Worm (Caenorhabditis elegans) whole organism, mixed stage, embryonic: ENCODE measurements around the gene F28C6.5.

Source experiments
- bed-3 ChIP-seq: fragments of 200-800 bp; sonication (Bioruptor generic); optimal IDR thresholded peaks from 3 replicates; lab custom pipeline; 2018; ENCODE audit warnings: mild to moderate bottlenecking, missing genetic modification characterization, moderate library complexity, missing compliant biosample characterization
- ceh-83 ChIP-seq: fragments of 200-800 bp; sonication (Bioruptor generic); optimal IDR thresholded peaks from 2 replicates; lab custom pipeline; 2018; ENCODE audit warnings: mild to moderate bottlenecking, missing genetic modification characterization, missing compliant biosample characterization
- lin-13 ChIP-seq: fragments of 150-350 bp; optimal IDR thresholded peaks from 2 replicates; lab custom pipeline; 2014; ENCODE audit warnings: missing biosample characterization, missing genetic modification characterization
- nhr-2 ChIP-seq: fragments of 150-350 bp; optimal IDR thresholded peaks from 2 replicates; lab custom pipeline; 2014; ENCODE audit warnings: missing biosample characterization, missing genetic modification characterization
- nhr-237 ChIP-seq: fragments of 150-350 bp; optimal IDR thresholded peaks from 2 replicates; lab custom pipeline; 2014; ENCODE audit warnings: missing biosample characterization, missing genetic modification characterization
- nhr-28 ChIP-seq: fragments of 150-350 bp; optimal IDR thresholded peaks from 2 replicates; lab custom pipeline; 2014; ENCODE audit warnings: missing biosample characterization, missing genetic modification characterization
- nhr-76 ChIP-seq: sonication (generic microtip); optimal IDR thresholded peaks from 2 replicates; lab custom pipeline; 2017; ENCODE audit warnings: missing biosample characterization, missing genetic modification characterization
- snpc-4 ChIP-seq: fragments of 150-350 bp; optimal IDR thresholded peaks from 2 replicates; lab custom pipeline; 2014; ENCODE audit warnings: missing biosample characterization, missing genetic modification characterization
- unc-39 ChIP-seq: fragments of 150-350 bp; optimal IDR thresholded peaks from 2 replicates; lab custom pipeline; 2014; ENCODE audit warnings: missing biosample characterization, missing genetic modification characterization
- unc-62 ChIP-seq: fragments of 150-350 bp; optimal IDR thresholded peaks from 2 replicates; lab custom pipeline; 2014; ENCODE audit warnings: missing biosample characterization, missing genetic modification reagents, missing genetic modification characterization
- ztf-11 ChIP-seq: fragments of 150-350 bp; optimal IDR thresholded peaks from 2 replicates; lab custom pipeline; 2014; ENCODE audit warnings: missing biosample characterization, missing genetic modification characterization

- no peak for TF ChIP-seq ztf-11 (tag; lab: Kevin White, UChicago)
- TF ChIP-seq lin-13 (tag; lab: Kevin White, UChicago), result no peak
- no peak for TF ChIP-seq unc-62
- no peak for TF ChIP-seq bed-3 (GFP tag; lab: Kevin White, UChicago)
- no peak for TF ChIP-seq ceh-83 (GFP tag; lab: Kevin White, UChicago)
- no peak for TF ChIP-seq nhr-2 (tag; lab: Kevin White, UChicago)
- TF ChIP-seq snpc-4 (tag; lab: Kevin White, UChicago), result no peak
- no peak for TF ChIP-seq nhr-76
- no peak for TF ChIP-seq nhr-237 (tag; lab: Kevin White, UChicago)
- no peak for TF ChIP-seq nhr-28 (tag; lab: Kevin White, UChicago)
- no peak for TF ChIP-seq unc-39 (tag; lab: Kevin White, UChicago)
These were observed 10.1 kb upstream of the F28C6.5 start for ce11 chrII:8589227-8589626.
